Fruit fly (Drosophila melanogaster): ENCODE data around the gene fbp.

The fbp gene

dm6 chr2L:19763773-19764580, at the start of gene fbp:
Gene fbp (minus strand): TSS chr2L:19764136.
- no peak for TF ChIP-seq psq (optimal IDR thresholded peaks at IDR 0.05)
- no peak for TF ChIP-seq Dll (optimal IDR thresholded peaks at IDR 0.05)
- no peak for TF ChIP-seq usp (GFP tag; optimal IDR thresholded peaks at IDR 0.05)
- TF ChIP-seq CG8478 (optimal IDR thresholded peaks at IDR 0.05) = no peak
- no peak for TF ChIP-seq pan (optimal IDR thresholded peaks at IDR 0.05)
- no peak for TF ChIP-seq EcR (GFP tag; optimal IDR thresholded peaks at IDR 0.05)

DNA sequence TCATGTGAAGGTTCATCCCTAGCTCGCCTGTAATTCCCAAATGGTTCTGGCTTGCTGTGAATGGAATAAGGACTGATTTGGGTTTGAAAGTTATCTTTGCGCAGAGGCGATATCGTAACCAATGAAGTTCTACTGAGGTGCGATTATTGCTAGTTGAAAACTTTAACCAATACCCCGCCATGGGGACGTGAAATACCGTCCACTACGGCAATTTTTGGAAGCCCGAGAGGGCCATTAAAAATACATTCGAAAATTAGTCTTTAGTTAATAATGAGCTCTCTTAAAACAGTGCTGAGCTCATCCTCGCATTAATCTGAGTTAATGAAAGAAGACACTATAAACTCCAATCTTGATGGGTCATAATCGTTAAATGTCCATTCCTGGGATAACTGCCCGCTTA, 46.7 kb upstream of the fbp start:
- TF ChIP-seq usp (GFP tag; optimal IDR thresholded peaks at IDR 0.05) (no peak), psq (optimal IDR thresholded peaks at IDR 0.05) (no peak), pan (optimal IDR thresholded peaks at IDR 0.05) (no peak), Dll (optimal IDR thresholded peaks at IDR 0.05) (no peak), EcR (GFP tag; optimal IDR thresholded peaks at IDR 0.05) (no peak), CG8478 (optimal IDR thresholded peaks at IDR 0.05) (no peak)

DNA sequence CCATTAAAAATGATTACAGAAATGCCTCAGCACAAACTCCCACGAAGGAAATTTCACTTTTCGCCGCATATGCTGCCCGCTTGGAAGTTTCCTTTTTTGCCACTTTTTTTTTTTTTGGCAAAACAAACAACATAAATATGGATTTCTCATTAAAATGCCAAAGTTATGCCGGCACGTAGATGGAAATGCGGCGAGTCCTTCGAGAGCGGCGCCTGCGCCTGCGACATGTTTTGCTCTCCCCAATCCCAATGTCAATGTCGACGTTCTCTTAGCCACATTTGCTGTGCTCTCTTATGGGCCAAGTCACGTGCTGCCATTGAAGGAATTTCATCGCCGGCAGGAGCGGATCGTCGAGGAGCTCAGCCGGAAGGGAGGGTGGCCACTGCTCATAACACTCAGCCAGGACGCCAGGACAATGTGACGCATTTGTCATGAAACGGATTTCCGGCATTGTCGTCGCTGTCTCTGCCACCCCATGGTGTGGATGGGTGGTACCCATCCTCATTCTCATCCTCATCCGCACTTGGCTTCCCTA, 45.6 kb upstream of the fbp start:
- TF ChIP-seq pan (optimal IDR thresholded peaks at IDR 0.05) = no peak
- TF ChIP-seq Dll (optimal IDR thresholded peaks at IDR 0.05) = no peak
- no peak for TF ChIP-seq usp (GFP tag; optimal IDR thresholded peaks at IDR 0.05)
- no peak for TF ChIP-seq CG8478 (optimal IDR thresholded peaks at IDR 0.05)
- no peak for TF ChIP-seq psq (optimal IDR thresholded peaks at IDR 0.05)
- no peak for TF ChIP-seq EcR (GFP tag; optimal IDR thresholded peaks at IDR 0.05)

- TF ChIP-seq CG8478 (optimal IDR thresholded peaks at IDR 0.05) = no peak
- no peak for TF ChIP-seq pan (optimal IDR thresholded peaks at IDR 0.05)
- TF ChIP-seq Dll (optimal IDR thresholded peaks at IDR 0.05) = no peak
- no peak for TF ChIP-seq EcR (GFP tag; optimal IDR thresholded peaks at IDR 0.05)
- no peak for TF ChIP-seq usp (GFP tag; optimal IDR thresholded peaks at IDR 0.05)
- TF ChIP-seq psq (optimal IDR thresholded peaks at IDR 0.05) = no peak
These were observed 41.1 kb upstream of the fbp start for dm6 chr2L:19805007-19805406.

- no peak for TF ChIP-seq pan (optimal IDR thresholded peaks at IDR 0.05)
These were observed 38.1 kb upstream of the fbp start for dm6 chr2L:19801951-19802612.

dm6 chr2L:19800703-19801102, 36.8 kb upstream of the fbp start:
- TF ChIP-seq usp (GFP tag; optimal IDR thresholded peaks at IDR 0.05) = no peak
- TF ChIP-seq Dll (optimal IDR thresholded peaks at IDR 0.05) = no peak
- no peak for TF ChIP-seq EcR (GFP tag; optimal IDR thresholded peaks at IDR 0.05)
- no peak for TF ChIP-seq CG8478 (optimal IDR thresholded peaks at IDR 0.05)
- TF ChIP-seq pan (optimal IDR thresholded peaks at IDR 0.05) = no peak
- no peak for TF ChIP-seq psq (optimal IDR thresholded peaks at IDR 0.05)

dm6 chr2L:19799940-19800339, 36.0 kb upstream of the fbp start:
- TF ChIP-seq EcR (GFP tag; optimal IDR thresholded peaks at IDR 0.05) = no peak
- no peak for TF ChIP-seq usp (GFP tag; optimal IDR thresholded peaks at IDR 0.05)

DNA sequence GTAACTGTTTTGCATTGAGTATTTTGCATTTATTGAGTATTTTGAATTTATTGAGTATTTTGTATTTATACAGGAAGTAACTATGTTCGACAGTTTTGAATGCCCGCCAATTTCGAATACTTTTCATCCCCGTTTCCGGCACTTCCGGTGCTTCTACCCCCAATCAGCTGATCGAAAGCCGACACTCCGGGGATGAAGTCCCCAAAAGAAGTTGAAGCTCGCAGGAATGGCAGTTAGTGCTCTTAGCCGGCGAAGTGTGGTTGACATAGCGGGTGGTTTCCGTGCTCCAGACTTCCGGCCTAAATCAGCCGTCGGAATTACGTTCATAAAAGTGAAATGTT, 32.1 kb upstream of the fbp start, which contains the start of gene sick:
Gene sick, plus strand, starts transcription at position 255 of the 341 bp plus-strand sequence.
- TF ChIP-seq usp (GFP tag; optimal IDR thresholded peaks at IDR 0.05) (no peak), psq (optimal IDR thresholded peaks at IDR 0.05) (no peak), pan (optimal IDR thresholded peaks at IDR 0.05) (no peak), Dll (optimal IDR thresholded peaks at IDR 0.05) (no peak), CG8478 (optimal IDR thresholded peaks at IDR 0.05) (no peak), EcR (GFP tag; optimal IDR thresholded peaks at IDR 0.05) (no peak)

dm6 chr2L:19795320-19796110, 31.6 kb upstream of the fbp start:
- no peak for TF ChIP-seq usp (GFP tag; optimal IDR thresholded peaks at IDR 0.05)
- peak; percentile 69 to 87 for TF ChIP-seq EcR (GFP tag; optimal IDR thresholded peaks at IDR 0.05)
- TF ChIP-seq Dll (optimal IDR thresholded peaks at IDR 0.05) = no peak
- TF ChIP-seq psq (optimal IDR thresholded peaks at IDR 0.05) = no peak
- TF ChIP-seq pan (optimal IDR thresholded peaks at IDR 0.05) = no peak
- TF ChIP-seq CG8478 (optimal IDR thresholded peaks at IDR 0.05) = no peak

DNA sequence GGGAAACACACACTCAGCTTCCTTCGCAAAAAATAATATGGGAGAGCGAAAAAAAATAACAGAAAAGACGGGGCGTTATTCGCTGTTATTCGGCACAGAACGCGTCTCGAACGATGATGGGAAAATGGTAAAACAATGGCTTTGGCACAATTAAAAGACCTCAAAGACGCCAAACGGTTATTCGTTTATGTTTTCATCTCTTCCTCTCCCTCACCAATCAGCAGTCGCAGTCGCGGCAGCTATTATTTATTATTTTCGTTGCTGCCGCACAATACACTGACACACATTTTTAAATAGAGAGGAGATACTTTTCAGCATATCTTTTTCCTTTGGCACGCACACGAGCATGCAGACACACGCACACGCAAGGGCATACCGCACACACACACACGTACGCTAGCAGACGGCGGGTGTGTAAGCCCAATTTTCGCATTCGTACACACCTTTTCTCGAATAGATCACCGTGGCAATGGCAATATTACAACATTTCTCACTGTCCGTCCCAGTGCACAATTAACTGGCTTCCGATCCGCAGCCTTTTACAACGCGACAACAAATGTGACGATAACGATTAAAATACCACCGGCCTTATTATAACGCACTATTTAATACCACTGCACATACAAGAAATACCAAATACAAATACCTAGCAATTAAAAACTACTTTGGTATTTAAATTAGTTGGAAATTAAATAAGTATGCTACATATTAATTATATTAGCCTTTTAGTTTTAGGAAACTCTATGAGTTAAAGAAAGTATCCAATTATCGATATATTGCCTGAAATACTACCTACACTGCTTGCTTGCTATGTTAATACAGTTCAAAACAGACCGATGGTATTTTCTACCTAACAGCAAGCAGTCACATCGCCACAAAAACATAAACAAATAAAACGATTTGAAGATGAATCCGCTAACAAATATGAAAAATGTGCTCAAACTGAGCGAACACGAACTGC, 27.7 kb upstream of the fbp start, which contains the start of the genes CdGAPr and CG10466:
Gene CdGAPr, minus strand, starts transcription at position 562 of the 961 bp plus-strand sequence.
Gene CG10466, plus strand, starts transcription at position 784 of the 961 bp plus-strand sequence.
- TF ChIP-seq usp (GFP tag; optimal IDR thresholded peaks at IDR 0.05) (no peak), Dll (optimal IDR thresholded peaks at IDR 0.05) (no peak), EcR (GFP tag; optimal IDR thresholded peaks at IDR 0.05) (no peak), CG8478 (optimal IDR thresholded peaks at IDR 0.05) (no peak), psq (optimal IDR thresholded peaks at IDR 0.05) (no peak), pan (optimal IDR thresholded peaks at IDR 0.05) (no peak)
